Worm (Caenorhabditis elegans) whole organism, L2 larva: ENCODE results near the gene F08D12.7.

Experiments used
- C34F6.9 ChIP-seq: fragments of 150-350 bp; optimal IDR thresholded peaks from 2 replicates; lab custom pipeline; 2014; ENCODE audit warnings: missing biosample characterization, missing genetic modification characterization
- F13H6.1 ChIP-seq: sonication (generic microtip); optimal IDR thresholded peaks from 2 replicates; lab custom pipeline; 2016; ENCODE audit warnings: missing genetic modification characterization, missing compliant biosample characterization
- ZK546.5 ChIP-seq: sonication (generic microtip); optimal IDR thresholded peaks from 2 replicates; lab custom pipeline; 2017; ENCODE audit warnings: missing biosample characterization, missing genetic modification characterization
- ceh-82 ChIP-seq: fragments of 150-350 bp; optimal IDR thresholded peaks from 2 replicates; lab custom pipeline; 2014; ENCODE audit warnings: missing biosample characterization, missing genetic modification characterization
- fos-1 ChIP-seq: fragments of 150-350 bp; optimal IDR thresholded peaks from 2 replicates; lab custom pipeline; 2014; ENCODE audit warnings: missing biosample characterization, missing genetic modification characterization
- lin-11 ChIP-seq: fragments of 150-350 bp; sonication (generic microtip); optimal IDR thresholded peaks from 2 replicates; lab custom pipeline; 2014; ENCODE audit warnings: missing biosample characterization, missing genetic modification characterization, inconsistent platforms, mixed read lengths
- lsy-2 ChIP-seq, 2 experiments: fragments of 150-350 bp in 1 of 2; sonication (generic microtip) in 1 of 2; optimal IDR thresholded peaks; 2 replicates each; lab custom pipeline; 2014 to 2017; ENCODE audit warnings: missing biosample characterization in 2 of 2, missing genetic modification characterization in 2 of 2
- nhr-11 ChIP-seq: fragments of 150-350 bp; optimal IDR thresholded peaks from 2 replicates; lab custom pipeline; 2014; ENCODE audit warnings: missing biosample characterization, missing genetic modification characterization
- nhr-129 ChIP-seq: fragments of 150-350 bp; optimal IDR thresholded peaks from 2 replicates; lab custom pipeline; 2014; ENCODE audit warnings: missing biosample characterization, missing genetic modification characterization
- nhr-6 ChIP-seq: fragments of 150-350 bp; optimal IDR thresholded peaks from 2 replicates; lab custom pipeline; 2014; ENCODE audit warnings: missing biosample characterization, missing genetic modification characterization
- sem-4 ChIP-seq: fragments of 150-350 bp; optimal IDR thresholded peaks from 2 replicates; lab custom pipeline; 2014; ENCODE audit warnings: missing biosample characterization, missing genetic modification reagents, missing genetic modification characterization
- snpc-4 ChIP-seq: fragments of 150-350 bp; optimal IDR thresholded peaks from 2 replicates; lab custom pipeline; 2014; ENCODE audit warnings: missing biosample characterization, missing genetic modification characterization
- unc-62 ChIP-seq: fragments of 150-350 bp; optimal IDR thresholded peaks from 2 replicates; lab custom pipeline; 2014; ENCODE audit warnings: missing biosample characterization, missing genetic modification reagents, missing genetic modification characterization
- ztf-11 ChIP-seq: sonication (generic microtip); optimal IDR thresholded peaks from 2 replicates; lab custom pipeline; 2017; ENCODE audit warnings: missing biosample characterization, missing genetic modification characterization

- no peak for TF ChIP-seq ZK546.5 (tag; lab: Kevin White, UChicago)
- no peak for TF ChIP-seq snpc-4 (tag; lab: Kevin White, UChicago)
- TF ChIP-seq lsy-2 (tag; optimal IDR thresholded peaks at IDR 0.05; lab: Kevin White, UChicago) = no peak
- TF ChIP-seq unc-62 (GFP tag; lab: Kevin White, UChicago) = no peak
- no peak for TF ChIP-seq lin-11
- TF ChIP-seq F13H6.1 = no peak
- no peak for TF ChIP-seq fos-1 (tag; lab: Kevin White, UChicago)
- no peak for TF ChIP-seq C34F6.9 (tag; lab: Kevin White, UChicago)
- TF ChIP-seq ztf-11 (tag; lab: Kevin White, UChicago) = no peak
- no peak for TF ChIP-seq nhr-11 (tag; lab: Kevin White, UChicago)
- no peak for TF ChIP-seq nhr-129
- no peak for TF ChIP-seq nhr-6 (tag; lab: Kevin White, UChicago)
- TF ChIP-seq sem-4 = no peak
- no peak for TF ChIP-seq ceh-82 (tag; lab: Kevin White, UChicago)
Measured at ce11 chrII:2741405-2741804, 27.5 kb downstream of the F08D12.7 start.
